Fruit fly (Drosophila melanogaster): Measurements from ENCODE around the gene CG9098.

Gene CG9098

DNA sequence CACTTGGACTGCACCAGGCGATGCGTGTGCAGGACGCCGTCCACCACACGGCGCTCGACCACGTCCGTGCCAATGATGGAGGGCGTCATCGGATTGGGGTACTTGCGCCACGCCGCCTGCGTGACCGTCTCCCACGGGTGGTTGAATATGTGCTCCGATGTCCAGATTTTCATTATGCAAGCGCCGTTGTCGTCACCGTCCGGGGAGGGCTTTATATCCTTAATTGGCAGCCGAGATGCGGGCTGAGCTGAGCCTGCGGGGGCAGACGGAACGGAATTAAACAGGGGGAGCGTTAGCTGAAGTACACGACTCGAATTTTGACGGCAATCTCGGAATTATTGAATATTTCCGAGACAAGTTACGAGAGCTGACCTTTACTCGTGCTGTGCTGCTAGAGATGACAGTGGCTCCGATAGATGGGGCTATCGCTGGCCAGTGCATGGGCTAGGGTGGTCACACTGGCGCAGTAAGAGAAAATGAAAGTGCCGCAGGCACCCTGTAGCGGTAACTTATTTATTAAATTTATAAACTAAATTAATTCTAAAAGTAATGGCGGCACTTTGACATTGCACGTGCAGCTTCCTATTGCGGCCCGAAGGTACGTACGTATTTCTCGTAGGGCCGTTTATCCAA, 35.5 kb upstream of the CG9098 start, which contains the start of gene IPIP (continued):
- peak; percentile 67 for TF ChIP-seq vvl (GFP tag; IDR thresholded peaks at IDR 0.05)
- no peak for TF ChIP-seq CG8281 (tag; optimal IDR thresholded peaks at IDR 0.05)
- no peak for TF ChIP-seq Nf-YB (GFP tag; optimal IDR thresholded peaks at IDR 0.05)
- no peak for TF ChIP-seq Hmx (GFP tag; optimal IDR thresholded peaks at IDR 0.05)
- peak; percentile 66 for TF ChIP-seq CG1603 (tag; optimal IDR thresholded peaks at IDR 0.05)
- TF ChIP-seq disco-r (GFP tag; optimal IDR thresholded peaks at IDR 0.05) = no peak
- TF ChIP-seq B-H2 (GFP tag; optimal IDR thresholded peaks at IDR 0.05) = peak; percentile 69
- TF ChIP-seq knrl (GFP tag; IDR thresholded peaks at IDR 0.05; ENCODE audit: partially characterized antibody) = peak; percentile 83
- TF ChIP-seq CG11723 (GFP tag; optimal IDR thresholded peaks at IDR 0.05) = no peak
- no peak for TF ChIP-seq ham (GFP tag; IDR thresholded peaks at IDR 0.05)
- TF ChIP-seq CG6791 (GFP tag; IDR thresholded peaks at IDR 0.05; ENCODE audit: partially characterized antibody) = peak; percentile 87
- no peak for TF ChIP-seq Oli (tag; optimal IDR thresholded peaks at IDR 0.05)
- TF ChIP-seq CG4820 (GFP tag; optimal IDR thresholded peaks at IDR 0.05) = no peak
- no peak for TF ChIP-seq Antp (GFP tag; optimal IDR thresholded peaks at IDR 0.05)
- no peak for TF ChIP-seq cg (GFP tag; optimal IDR thresholded peaks at IDR 0.05)
- TF ChIP-seq CG1832 (GFP tag; optimal IDR thresholded peaks at IDR 0.05) = no peak
- TF ChIP-seq ftz-f1 (GFP tag; optimal IDR thresholded peaks at IDR 0.05) = peak; percentile 66
- TF ChIP-seq CG6272 (GFP tag; IDR thresholded peaks at IDR 0.05) = peak; percentile 63
- no peak for TF ChIP-seq Fer3 (tag; optimal IDR thresholded peaks at IDR 0.05)
- TF ChIP-seq CG6689 (GFP tag; IDR thresholded peaks at IDR 0.05) = no peak
- TF ChIP-seq CG15601 (tag; optimal IDR thresholded peaks at IDR 0.05) = no peak
- TF ChIP-seq CG2678 (tag; optimal IDR thresholded peaks at IDR 0.05) = peak; percentile 12
- TF ChIP-seq da (GFP tag; optimal IDR thresholded peaks at IDR 0.05) = no peak
- peak; percentile 75 for TF ChIP-seq CG34224 (GFP tag; IDR thresholded peaks at IDR 0.05; ENCODE audit: partially characterized antibody)
- TF ChIP-seq Jarid2 (GFP tag; optimal IDR thresholded peaks at IDR 0.05) = no peak
- no peak for TF ChIP-seq Xrp1 (GFP tag; IDR thresholded peaks at IDR 0.05)
- TF ChIP-seq B-H1 (GFP tag; IDR thresholded peaks at IDR 0.05) = no peak
- no peak for TF ChIP-seq CG33557 (GFP tag; optimal IDR thresholded peaks at IDR 0.05)
- TF ChIP-seq Nf-YC (tag; optimal IDR thresholded peaks at IDR 0.05) = peak; percentile 27
- peak; percentile 13; the same call in 1 of the 2 replicates for TF ChIP-seq dati (GFP tag; IDR thresholded peaks at IDR 0.05)
- peak; percentile 87 for TF ChIP-seq bbx (GFP tag; IDR thresholded peaks at IDR 0.05; ENCODE audit: partially characterized antibody)
- no peak for TF ChIP-seq Hsf (GFP tag; optimal IDR thresholded peaks at IDR 0.05)
- TF ChIP-seq lilli (GFP tag; optimal IDR thresholded peaks at IDR 0.05) = peak; percentile 34
- TF ChIP-seq Dad (GFP tag; optimal IDR thresholded peaks at IDR 0.05) = peak; percentile 1
- TF ChIP-seq CG10565 (GFP tag; optimal IDR thresholded peaks at IDR 0.05) = no peak
- TF ChIP-seq jigr1 (GFP tag; IDR thresholded peaks at IDR 0.05) = no peak; the same call in 2 of the 3 replicates
- peak; percentile 34 for TF ChIP-seq Sin3A (optimal IDR thresholded peaks at IDR 0.05)
- peak; percentile 33; the same call in 1 of the 2 replicates for TF ChIP-seq Adf1 (GFP tag; IDR thresholded peaks at IDR 0.05)
- no peak for TF ChIP-seq CG17361 (GFP tag; IDR thresholded peaks at IDR 0.05)
- TF ChIP-seq nmo (GFP tag; optimal IDR thresholded peaks at IDR 0.05) = peak; percentile 37
- TF ChIP-seq CG3065 (GFP tag; optimal IDR thresholded peaks at IDR 0.05) = no peak
- TF ChIP-seq tio (GFP tag; optimal IDR thresholded peaks at IDR 0.05) = no peak
- TF ChIP-seq Vsx1 (GFP tag; optimal IDR thresholded peaks at IDR 0.05) = no peak
- peak; percentile 52; the same call in 2 of the 3 replicates for TF ChIP-seq Dbx (GFP tag; IDR thresholded peaks at IDR 0.05)
- no peak for TF ChIP-seq jing (GFP tag; optimal IDR thresholded peaks at IDR 0.05)
- no peak for TF ChIP-seq danr (GFP tag; IDR thresholded peaks at IDR 0.05)
- TF ChIP-seq zfh1 (GFP tag; IDR thresholded peaks at IDR 0.05) = peak; percentile 54; the same call in 2 of the 3 replicates
- no peak for TF ChIP-seq tap (tag; optimal IDR thresholded peaks at IDR 0.05)
- TF ChIP-seq corto (GFP tag; optimal IDR thresholded peaks at IDR 0.05) = no peak
- TF ChIP-seq Bdp1 (GFP tag; optimal IDR thresholded peaks at IDR 0.05) = peak; percentile 57

All from whole organism, embryonic.